Worm (Caenorhabditis elegans) whole organism, midembryonic: ENCODE measurements around the gene ucp-4.

Experiments used
- cog-1 ChIP-seq: sonication (generic microtip); optimal IDR thresholded peaks from 2 replicates; lab custom pipeline; 2016; ENCODE audit warnings: missing genetic modification characterization, missing compliant biosample characterization
- flt-1 ChIP-seq: fragments of 200-800 bp; sonication (Bioruptor generic); IDR thresholded peaks from 2 replicates; pipeline ENCODE4 v1.3.6; 2022; ENCODE audit warnings: missing genetic modification characterization, missing compliant biosample characterization
- klf-2 ChIP-seq: fragments of 200-800 bp; sonication (Bioruptor generic); conservative IDR thresholded peaks from 2 replicates; pipeline ENCODE4 v1.3.6; 2022; ENCODE audit warnings: missing genetic modification reagents, missing genetic modification characterization, missing compliant biosample characterization
- med-1 ChIP-seq: sonication (generic microtip); optimal IDR thresholded peaks from 2 replicates; lab custom pipeline; 2017; ENCODE audit warnings: missing genetic modification characterization, mild to moderate bottlenecking, missing compliant biosample characterization, antibody characterized with exemption, missing genetic modification reagents; ENCODE audit not compliant: insufficient read depth
- ref-1 ChIP-seq: fragments of 200-800 bp; sonication (Bioruptor generic); conservative IDR thresholded peaks from 2 replicates; pipeline ENCODE4 v1.3.6; 2022; ENCODE audit warnings: missing genetic modification reagents, missing genetic modification characterization, missing compliant biosample characterization
- tab-1 ChIP-seq: fragments of 200-800 bp; sonication (Bioruptor generic); IDR thresholded peaks from 2 replicates; pipeline ENCODE4 v1.3.6; 2022; ENCODE audit warnings: missing genetic modification characterization, missing compliant biosample characterization
- ztf-23 ChIP-seq: fragments of 200-800 bp; sonication (Bioruptor generic); IDR thresholded peaks from 2 replicates; pipeline ENCODE4 v1.3.6; 2022; ENCODE audit warnings: missing genetic modification reagents, missing genetic modification characterization, missing compliant biosample characterization

DNA sequence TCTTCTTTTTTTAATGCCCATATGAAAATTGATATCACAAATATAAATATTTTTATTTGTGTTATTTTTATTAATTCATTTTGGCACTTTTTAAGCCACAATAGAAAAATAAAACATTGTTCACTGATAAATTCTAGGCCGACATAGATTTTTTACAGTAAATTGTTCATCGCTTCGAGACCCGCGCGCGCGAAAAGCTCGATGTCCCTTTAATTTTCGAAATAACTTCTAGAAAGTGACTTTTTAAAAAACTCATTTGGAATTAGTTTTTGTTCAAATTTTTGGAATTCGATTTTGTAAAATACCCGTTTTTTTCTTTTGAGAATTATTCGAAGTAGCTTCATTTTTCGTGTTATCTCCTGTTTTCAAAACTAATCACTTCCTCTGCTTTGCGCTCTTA is 50.3 kb downstream of the ucp-4 start:
- TF ChIP-seq ref-1 (GFP tag; lab: Robert Waterston, UW) (no peak), klf-2 (no peak), flt-1 (GFP tag; lab: Robert Waterston, UW) (no peak), med-1 (GFP tag; lab: Kevin White, UChicago) (no peak), ztf-23 (GFP tag; lab: Robert Waterston, UW) (no peak), cog-1 (tag; lab: Kevin White, UChicago) (no peak), tab-1 (GFP tag; lab: Robert Waterston, UW) (no peak)
